Worm (Caenorhabditis elegans) whole organism, late embryonic: ENCODE data around the gene mip-2.

Experiments used
- C08G9.2 ChIP-seq: sonication (generic microtip); optimal IDR thresholded peaks from 2 replicates; lab custom pipeline; 2016; ENCODE audit warnings: mild to moderate bottlenecking, missing genetic modification characterization, moderate library complexity, missing compliant biosample characterization
- K02D7.2 ChIP-seq: sonication (generic microtip); optimal IDR thresholded peaks from 2 replicates; lab custom pipeline; 2017; ENCODE audit warnings: mild to moderate bottlenecking, missing genetic modification characterization, missing compliant biosample characterization
- ama-1 ChIP-seq: fragments of 150-350 bp; optimal IDR thresholded peaks from 2 replicates; lab custom pipeline; 2014
- ceh-45 ChIP-seq: fragments of 200-800 bp; sonication (Bioruptor generic); IDR thresholded peaks from 2 replicates; pipeline ENCODE4 v1.3.6; 2022; ENCODE audit warnings: missing genetic modification reagents, missing genetic modification characterization, missing compliant biosample characterization
- ceh-9 ChIP-seq: sonication (generic microtip); optimal IDR thresholded peaks from 2 replicates; lab custom pipeline; 2016; ENCODE audit warnings: mild to moderate bottlenecking, missing genetic modification characterization, inconsistent platforms, missing compliant biosample characterization
- fkh-10 ChIP-seq: fragments of 150-350 bp; optimal IDR thresholded peaks from 2 replicates; lab custom pipeline; 2014; ENCODE audit warnings: missing biosample characterization, missing genetic modification reagents, missing genetic modification characterization
- hlh-6 ChIP-seq: sonication (generic microtip); optimal IDR thresholded peaks from 2 replicates; lab custom pipeline; 2016; ENCODE audit warnings: missing genotype, missing genetic modification characterization, missing compliant biosample characterization
- lim-6 ChIP-seq: sonication (generic microtip); optimal IDR thresholded peaks from 2 replicates; lab custom pipeline; 2016; ENCODE audit warnings: missing genetic modification characterization, missing compliant biosample characterization
- madf-2 ChIP-seq: sonication (generic microtip); optimal IDR thresholded peaks from 2 replicates; lab custom pipeline; 2017; ENCODE audit warnings: missing genetic modification characterization, missing compliant biosample characterization
- pha-2 ChIP-seq: sonication (generic microtip); optimal IDR thresholded peaks from 2 replicates; lab custom pipeline; 2017; ENCODE audit warnings: mild to moderate bottlenecking, missing genetic modification characterization, missing compliant biosample characterization

ce11 chrV:13638040-13638439, 33.7 kb downstream of the mip-2 start:
- TF ChIP-seq madf-2 (tag; lab: Kevin White, UChicago), result no peak
- no peak for TF ChIP-seq ama-1 (lab: Kevin White, UChicago)
- no peak for TF ChIP-seq C08G9.2 (tag; lab: Kevin White, UChicago)
- TF ChIP-seq ceh-9, result no peak
- no peak for TF ChIP-seq K02D7.2
- TF ChIP-seq pha-2 (tag; lab: Kevin White, UChicago), result no peak
- no peak for TF ChIP-seq ceh-45 (GFP tag; lab: Robert Waterston, UW)
- TF ChIP-seq hlh-6, result no peak
- no peak for TF ChIP-seq fkh-10 (GFP tag; lab: Kevin White, UChicago)
- TF ChIP-seq lim-6 (tag; lab: Kevin White, UChicago), result no peak
